Worm (Caenorhabditis elegans) whole organism, young adult: ENCODE data around the gene trx-3.

Experiments used
- B0019.2 ChIP-seq: fragments of 200-800 bp; sonication (Bioruptor generic); conservative IDR thresholded peaks from 2 replicates; pipeline ENCODE4 v1.3.6; 2022; ENCODE audit warnings: missing genetic modification reagents, missing genetic modification characterization, missing compliant biosample characterization
- B0261.1 ChIP-seq: sonication (generic microtip); optimal IDR thresholded peaks from 2 replicates; lab custom pipeline; 2016; ENCODE audit warnings: mild to moderate bottlenecking, missing genetic modification characterization, moderate library complexity, missing compliant biosample characterization
- B0336.3 ChIP-seq: fragments of 200-800 bp; sonication (Bioruptor generic); IDR thresholded peaks from 2 replicates; pipeline ENCODE4 v1.3.6; 2022; ENCODE audit warnings: missing genetic modification characterization, missing compliant biosample characterization
- F23B12.7 ChIP-seq: sonication (generic microtip); optimal IDR thresholded peaks from 2 replicates; lab custom pipeline; 2017; ENCODE audit warnings: missing genetic modification characterization, mild to moderate bottlenecking, missing compliant biosample characterization, antibody characterized with exemption, moderate library complexity; ENCODE audit not compliant: insufficient read depth
- F33H1.4 ChIP-seq: fragments of 200-800 bp; sonication (Bioruptor generic); IDR thresholded peaks from 2 replicates; pipeline ENCODE4 v1.3.6; 2022; ENCODE audit warnings: missing genetic modification reagents, missing genetic modification characterization, missing compliant biosample characterization
- K11D2.4 ChIP-seq: fragments of 200-800 bp; sonication (Bioruptor generic); IDR thresholded peaks from 2 replicates; pipeline ENCODE4 v1.3.6; 2022; ENCODE audit warnings: missing genetic modification reagents, missing genetic modification characterization, missing compliant biosample characterization
- K12H6.12 ChIP-seq: fragments of 200-800 bp; sonication (Bioruptor generic); optimal IDR thresholded peaks from 2 replicates; lab custom pipeline; 2018; ENCODE audit warnings: mild to moderate bottlenecking, missing genetic modification characterization, missing compliant biosample characterization
- T26A5.8 ChIP-seq: sonication (generic microtip); optimal IDR thresholded peaks from 2 replicates; lab custom pipeline; 2016; ENCODE audit warnings: missing genetic modification characterization, missing compliant biosample characterization
- Y67H2A.10 ChIP-seq: fragments of 200-800 bp; sonication (Bioruptor generic); conservative IDR thresholded peaks from 2 replicates; pipeline ENCODE4 v1.3.6; 2022; ENCODE audit warnings: missing genetic modification reagents, missing genetic modification characterization, missing compliant biosample characterization
- Y95B8A.8 ChIP-seq: fragments of 200-800 bp; sonication (Bioruptor generic); IDR thresholded peaks from 2 replicates; pipeline ENCODE4 v1.3.6; 2022; ENCODE audit warnings: missing genetic modification reagents, missing genetic modification characterization, missing compliant biosample characterization
- aptf-3 ChIP-seq: fragments of 200-800 bp; sonication (Bioruptor generic); IDR thresholded peaks from 2 replicates; pipeline ENCODE4 v1.3.6; 2022; ENCODE audit warnings: missing genetic modification characterization, missing compliant biosample characterization
- atf-7 ChIP-seq: sonication (generic microtip); optimal IDR thresholded peaks from 2 replicates; lab custom pipeline; 2017; ENCODE audit warnings: mild to moderate bottlenecking, missing genetic modification characterization, missing compliant biosample characterization
- attf-3 ChIP-seq: fragments of 200-800 bp; sonication (Bioruptor generic); conservative IDR thresholded peaks from 2 replicates; pipeline ENCODE4 v1.3.6; 2022; ENCODE audit warnings: missing genetic modification reagents, missing genetic modification characterization, missing compliant biosample characterization
- attf-5 ChIP-seq: fragments of 200-800 bp; sonication (Bioruptor generic); optimal IDR thresholded peaks from 2 replicates; lab custom pipeline; 2018; ENCODE audit warnings: mild to moderate bottlenecking, missing genetic modification characterization, missing compliant biosample characterization
- attf-6 ChIP-seq: fragments of 200-800 bp; sonication (Bioruptor generic); IDR thresholded peaks from 2 replicates; pipeline ENCODE4 v1.3.6; 2022; ENCODE audit warnings: missing genetic modification reagents, missing genetic modification characterization, missing compliant biosample characterization
- bed-1 ChIP-seq: fragments of 200-800 bp; sonication (Bioruptor generic); IDR thresholded peaks from 2 replicates; pipeline ENCODE4 v1.3.6; 2022; ENCODE audit warnings: missing genetic modification reagents, missing genetic modification characterization, missing compliant biosample characterization
- bed-2 ChIP-seq: fragments of 200-800 bp; sonication (Bioruptor generic); IDR thresholded peaks from 2 replicates; pipeline ENCODE4 v1.3.6; 2022; ENCODE audit warnings: missing genetic modification reagents, missing genetic modification characterization, missing compliant biosample characterization
- ccch-3 ChIP-seq: fragments of 200-800 bp; sonication (Bioruptor generic); optimal IDR thresholded peaks from 2 replicates; lab custom pipeline; 2018; ENCODE audit warnings: mild to moderate bottlenecking, missing genetic modification characterization, missing compliant biosample characterization
- ceh-79 ChIP-seq: sonication (generic microtip); optimal IDR thresholded peaks from 2 replicates; lab custom pipeline; 2017; ENCODE audit warnings: mild to moderate bottlenecking, missing genetic modification characterization, missing compliant biosample characterization
- ceh-91 ChIP-seq: fragments of 200-800 bp; sonication (Bioruptor generic); IDR thresholded peaks from 2 replicates; pipeline ENCODE4 v1.3.6; 2022; ENCODE audit warnings: missing genetic modification reagents, missing genetic modification characterization, missing compliant biosample characterization
- chd-7 ChIP-seq: sonication (generic microtip); optimal IDR thresholded peaks from 2 replicates; lab custom pipeline; 2016; ENCODE audit warnings: mild to moderate bottlenecking, missing genetic modification characterization, moderate library complexity, missing compliant biosample characterization
- egrh-3 ChIP-seq: fragments of 200-800 bp; sonication (Bioruptor generic); IDR thresholded peaks from 2 replicates; pipeline ENCODE4 v1.3.6; 2022; ENCODE audit warnings: missing genetic modification reagents, missing genetic modification characterization, missing compliant biosample characterization
- ekl-4 ChIP-seq: fragments of 200-800 bp; sonication (Bioruptor generic); IDR thresholded peaks from 2 replicates; pipeline ENCODE4 v1.3.6; 2022; ENCODE audit warnings: missing genetic modification reagents, missing genetic modification characterization, missing compliant biosample characterization
- fkh-3 ChIP-seq: sonication (generic microtip); optimal IDR thresholded peaks from 2 replicates; lab custom pipeline; 2016; ENCODE audit warnings: mild to moderate bottlenecking, missing genetic modification characterization, missing compliant biosample characterization
- gei-17 ChIP-seq: fragments of 200-800 bp; sonication (Bioruptor generic); optimal IDR thresholded peaks from 2 replicates; lab custom pipeline; 2018; ENCODE audit warnings: mild to moderate bottlenecking, missing genetic modification characterization, missing compliant biosample characterization
- hlh-12 ChIP-seq: sonication (generic microtip); optimal IDR thresholded peaks from 2 replicates; lab custom pipeline; 2016; ENCODE audit warnings: missing genetic modification characterization, missing compliant biosample characterization
- hlh-26 ChIP-seq: fragments of 200-800 bp; sonication (Bioruptor generic); conservative IDR thresholded peaks from 2 replicates; pipeline ENCODE4 v1.3.6; 2022; ENCODE audit warnings: missing genetic modification reagents, missing genetic modification characterization, missing compliant biosample characterization
- hmg-1.2 ChIP-seq: fragments of 200-800 bp; sonication (Bioruptor generic); IDR thresholded peaks from 2 replicates; pipeline ENCODE4 v1.3.6; 2022; ENCODE audit warnings: missing genetic modification reagents, missing genetic modification characterization, missing compliant biosample characterization
- hmg-20 ChIP-seq: fragments of 200-800 bp; sonication (Bioruptor generic); IDR thresholded peaks from 2 replicates; pipeline ENCODE4 v1.3.6; 2022; ENCODE audit warnings: missing genetic modification reagents, missing genetic modification characterization, missing compliant biosample characterization
- hsf-1 ChIP-seq: fragments of 200-800 bp; sonication (Bioruptor generic); IDR thresholded peaks from 2 replicates; pipeline ENCODE4 v1.3.6; 2022; ENCODE audit warnings: missing genetic modification reagents, missing genetic modification characterization, missing compliant biosample characterization
- let-607 ChIP-seq, 2 experiments: fragments of 200-800 bp in 1 of 2; sonication (Bioruptor generic) in 1 of 2; sonication (generic microtip) in 1 of 2; optimal IDR thresholded peaks; 2 replicates each; lab custom pipeline; 2016 to 2018; ENCODE audit warnings: mild to moderate bottlenecking in 2 of 2, missing compliant biosample characterization in 2 of 2, missing genetic modification characterization in 2 of 2, moderate library complexity in 2 of 2, missing genotype in 1 of 2
- lin-54 ChIP-seq: fragments of 200-800 bp; sonication (Bioruptor generic); optimal IDR thresholded peaks from 2 replicates; lab custom pipeline; 2018; ENCODE audit warnings: mild to moderate bottlenecking, missing genetic modification characterization, missing compliant biosample characterization
- madf-10 ChIP-seq: sonication (generic microtip); optimal IDR thresholded peaks from 2 replicates; lab custom pipeline; 2016; ENCODE audit warnings: mild to moderate bottlenecking, missing genetic modification characterization, missing compliant biosample characterization
- madf-3 ChIP-seq: fragments of 200-800 bp; sonication (Bioruptor generic); IDR thresholded peaks from 2 replicates; pipeline ENCODE4 v1.3.6; 2022; ENCODE audit warnings: missing genetic modification reagents, missing genetic modification characterization, missing compliant biosample characterization
- madf-8 ChIP-seq: fragments of 200-800 bp; sonication (Bioruptor generic); conservative IDR thresholded peaks from 2 replicates; pipeline ENCODE4 v1.3.6; 2022; ENCODE audit warnings: missing genetic modification reagents, missing genetic modification characterization, missing compliant biosample characterization
- mxl-1 ChIP-seq: sonication (generic microtip); optimal IDR thresholded peaks from 2 replicates; lab custom pipeline; 2016; ENCODE audit warnings: missing genetic modification characterization, missing compliant biosample characterization
- nhr-120 ChIP-seq: fragments of 200-800 bp; sonication (Bioruptor generic); IDR thresholded peaks from 2 replicates; pipeline ENCODE4 v1.3.6; 2022; ENCODE audit warnings: missing genetic modification characterization, missing compliant biosample characterization
- nhr-80 ChIP-seq: sonication (generic microtip); optimal IDR thresholded peaks from 2 replicates; lab custom pipeline; 2016; ENCODE audit warnings: missing genetic modification characterization, missing compliant biosample characterization
- rcor-1 ChIP-seq: fragments of 200-800 bp; sonication (Bioruptor generic); IDR thresholded peaks from 2 replicates; pipeline ENCODE4 v1.3.6; 2022; ENCODE audit warnings: missing genetic modification reagents, missing genetic modification characterization, missing compliant biosample characterization
- repo-1 ChIP-seq: sonication (generic microtip); optimal IDR thresholded peaks from 2 replicates; lab custom pipeline; 2017; ENCODE audit warnings: mild to moderate bottlenecking, missing genetic modification characterization, missing compliant biosample characterization
- sdz-38 ChIP-seq: sonication (generic microtip); optimal IDR thresholded peaks from 2 replicates; lab custom pipeline; 2016; ENCODE audit warnings: missing genotype, missing genetic modification characterization, missing compliant biosample characterization
- snpc-3.4 ChIP-seq: sonication (generic microtip); optimal IDR thresholded peaks from 2 replicates; lab custom pipeline; 2017; ENCODE audit warnings: missing genetic modification characterization, mild to moderate bottlenecking, missing compliant biosample characterization, antibody characterized with exemption, moderate library complexity, missing genotype, missing genetic modification reagents
- snpc-4 ChIP-seq, 5 experiments: fragments of 150-350 bp in 1 of 5; sonication (generic microtip) in 4 of 5; optimal IDR thresholded peaks; 2 replicates each; lab custom pipeline; 2014 to 2018; ENCODE audit warnings: missing genetic modification characterization in 5 of 5, missing biosample characterization in 3 of 5, antibody characterized with exemption in 2 of 5, mild to moderate bottlenecking in 2 of 5, missing compliant biosample characterization in 2 of 5, missing genotype in 2 of 5, moderate library complexity in 2 of 5, missing genetic modification reagents in 1 of 5
- somi-1 ChIP-seq: fragments of 200-800 bp; sonication (Bioruptor generic); optimal IDR thresholded peaks from 2 replicates; lab custom pipeline; 2018; ENCODE audit warnings: mild to moderate bottlenecking, missing genetic modification characterization, missing compliant biosample characterization
- sptf-2 ChIP-seq: fragments of 200-800 bp; sonication (Bioruptor generic); optimal IDR thresholded peaks from 2 replicates; lab custom pipeline; 2018; ENCODE audit warnings: mild to moderate bottlenecking, missing genetic modification characterization, missing compliant biosample characterization
- tbp1 ChIP-seq: fragments of 200-800 bp; sonication (Bioruptor generic); optimal IDR thresholded peaks from 2 replicates; lab custom pipeline; 2018; ENCODE audit warnings: mild to moderate bottlenecking, missing genetic modification characterization, missing compliant biosample characterization
- ztf-3 ChIP-seq: fragments of 200-800 bp; sonication (Bioruptor generic); optimal IDR thresholded peaks from 2 replicates; lab custom pipeline; 2018; ENCODE audit warnings: mild to moderate bottlenecking, missing genetic modification characterization, missing compliant biosample characterization
- ztf-6 ChIP-seq: fragments of 200-800 bp; sonication (Bioruptor generic); IDR thresholded peaks from 2 replicates; pipeline ENCODE4 v1.3.6; 2022; ENCODE audit warnings: missing genetic modification reagents, missing genetic modification characterization, missing compliant biosample characterization

trx-3 gene

ce11 chrIV:4445711-4446290 lies 41.0 kb upstream of the trx-3 start, which contains the start of the genes wapl-1 and htz-1 (continued):
- TF ChIP-seq ceh-79 (no peak), ceh-91 (GFP tag; lab: Robert Waterston, UW) (peak; percentile 93), nhr-80 (tag; lab: Kevin White, UChicago) (peak; percentile 67), hsf-1 (GFP tag; lab: Robert Waterston, UW) (peak; percentile 85), ekl-4 (GFP tag; lab: Robert Waterston, UW) (peak; percentile 94), T26A5.8 (tag; lab: Kevin White, UChicago) (no peak), Y95B8A.8 (GFP tag; lab: Robert Waterston, UW) (peak; percentile 93), ztf-3 (no peak), B0261.1 (no peak), B0336.3 (GFP tag; lab: Robert Waterston, UW) (peak; percentile 88), Y67H2A.10 (GFP tag; lab: Robert Waterston, UW) (0 out of 2 replicates have a peak, but pooled peaks have one; percentile 66), bed-1 (GFP tag; lab: Robert Waterston, UW) (no peak), hmg-20 (GFP tag; lab: Robert Waterston, UW) (peak; percentile 65), F33H1.4 (GFP tag; lab: Robert Waterston, UW) (peak; percentile 99), nhr-120 (no peak), attf-3 (GFP tag; lab: Robert Waterston, UW) (peak; percentile 67), repo-1 (tag; lab: Kevin White, UChicago) (peak; percentile 80), snpc-3.4 (tag; lab: Kevin White, UChicago) (peak; percentile 90), hlh-26 (no peak), ccch-3 (no peak), sdz-38 (tag; lab: Kevin White, UChicago) (no peak), lin-54 (GFP tag; lab: Kevin White, UChicago) (peak; percentile 95), K12H6.12 (tag; lab: Kevin White, UChicago) (peak; percentile 85), sptf-2 (GFP tag; lab: Kevin White, UChicago) (no peak), aptf-3 (GFP tag; lab: Robert Waterston, UW) (no peak), fkh-3 (no peak), K11D2.4 (GFP tag; lab: Robert Waterston, UW) (peak; percentile 88), attf-5 (GFP tag; lab: Kevin White, UChicago) (peak; percentile 94), atf-7 (tag; lab: Kevin White, UChicago) (peak; percentile 72), egrh-3 (GFP tag; lab: Robert Waterston, UW) (peak; percentile 43; the same call in 1 of the 2 replicates), B0019.2 (GFP tag; lab: Robert Waterston, UW) (peak; percentile 93), somi-1 (peak; percentile 54), madf-3 (GFP tag; lab: Robert Waterston, UW) (peak; percentile 92), rcor-1 (GFP tag; lab: Robert Waterston, UW) (peak; percentile 92), chd-7 (peak; percentile 62), tbp1 (peak; percentile 76), madf-10 (tag; lab: Kevin White, UChicago) (peak; percentile 65), mxl-1 (tag; lab: Kevin White, UChicago) (no peak), madf-8 (GFP tag; lab: Robert Waterston, UW) (peak; percentile 84), hmg-1.2 (GFP tag; lab: Robert Waterston, UW) (peak; percentile 81), snpc-4 (GFP tag; optimal IDR thresholded peaks at IDR 0.05; lab: Kevin White, UChicago) (peak; percentile 23), snpc-4 (tag; optimal IDR thresholded peaks at IDR 0.05; lab: Kevin White, UChicago) (peak; percentile 73 to 85 (median 83)), let-607 (tag; optimal IDR thresholded peaks at IDR 0.05; lab: Kevin White, UChicago) (peak; percentile 36 to 56), ztf-6 (no peak; the same call in 1 of the 2 replicates), attf-6 (peak; percentile 65), F23B12.7 (tag; lab: Kevin White, UChicago) (peak; percentile 58), hlh-12 (tag; lab: Kevin White, UChicago) (no peak), gei-17 (GFP tag; lab: Kevin White, UChicago) (peak; percentile 27), bed-2 (GFP tag; lab: Robert Waterston, UW) (no peak)
